Worm (Caenorhabditis elegans) whole organism, midembryonic: ENCODE results near the gene ZK637.14.

Experiments
- T22C8.4 ChIP-seq: fragments of 200-800 bp; sonication (Bioruptor generic); IDR thresholded peaks from 2 replicates; pipeline ENCODE4 v1.3.6; 2022; ENCODE audit warnings: missing genetic modification characterization, missing compliant biosample characterization
- flt-1 ChIP-seq: fragments of 200-800 bp; sonication (Bioruptor generic); IDR thresholded peaks from 2 replicates; pipeline ENCODE4 v1.3.6; 2022; ENCODE audit warnings: missing genetic modification characterization, missing compliant biosample characterization
- ref-1 ChIP-seq: fragments of 200-800 bp; sonication (Bioruptor generic); conservative IDR thresholded peaks from 2 replicates; pipeline ENCODE4 v1.3.6; 2022; ENCODE audit warnings: missing genetic modification reagents, missing genetic modification characterization, missing compliant biosample characterization
- ztf-29 ChIP-seq: fragments of 200-800 bp; sonication (Bioruptor generic); IDR thresholded peaks from 2 replicates; pipeline ENCODE4 v1.3.6; 2022; ENCODE audit warnings: missing genetic modification reagents, missing genetic modification characterization, missing compliant biosample characterization

DNA sequence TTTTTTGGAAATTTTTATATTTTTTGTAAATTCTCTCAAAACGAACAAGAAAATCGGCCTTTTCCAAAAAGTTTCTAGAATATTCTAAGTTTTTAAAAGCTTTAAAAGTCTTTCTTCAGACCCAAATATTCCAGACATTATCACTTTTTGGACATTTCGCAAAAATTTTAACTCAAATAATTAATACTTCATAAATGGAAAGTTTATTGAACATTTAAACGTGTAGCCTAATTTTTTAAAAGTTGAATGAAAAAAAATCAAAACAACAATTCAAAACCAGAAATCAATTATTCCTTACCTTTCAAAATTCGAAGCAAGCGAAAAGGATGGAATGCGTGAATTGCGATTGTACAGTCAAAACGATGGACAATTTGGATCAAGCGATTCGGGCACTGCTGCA, 30.8 kb upstream of the ZK637.14 start, which contains the start of gene ZK637.15:
- TF ChIP-seq ref-1 (GFP tag; lab: Robert Waterston, UW) (no peak), flt-1 (GFP tag; lab: Robert Waterston, UW) (no peak), T22C8.4 (GFP tag; lab: Robert Waterston, UW) (no peak), ztf-29 (GFP tag; lab: Robert Waterston, UW) (no peak)
